Worm (Caenorhabditis elegans) whole organism, L4/young adult: ENCODE measurements around the gene twk-3.

Experiments
- dao-5 ChIP-seq: sonication (generic microtip); optimal IDR thresholded peaks from 2 replicates; lab custom pipeline; 2016; ENCODE audit warnings: missing genotype, missing genetic modification characterization, moderate library complexity, missing compliant biosample characterization
- him-1 ChIP-seq: sonication (generic microtip); optimal IDR thresholded peaks from 2 replicates; lab custom pipeline; 2016; ENCODE audit warnings: missing genotype, missing genetic modification reagents, missing genetic modification characterization, missing compliant biosample characterization

DNA sequence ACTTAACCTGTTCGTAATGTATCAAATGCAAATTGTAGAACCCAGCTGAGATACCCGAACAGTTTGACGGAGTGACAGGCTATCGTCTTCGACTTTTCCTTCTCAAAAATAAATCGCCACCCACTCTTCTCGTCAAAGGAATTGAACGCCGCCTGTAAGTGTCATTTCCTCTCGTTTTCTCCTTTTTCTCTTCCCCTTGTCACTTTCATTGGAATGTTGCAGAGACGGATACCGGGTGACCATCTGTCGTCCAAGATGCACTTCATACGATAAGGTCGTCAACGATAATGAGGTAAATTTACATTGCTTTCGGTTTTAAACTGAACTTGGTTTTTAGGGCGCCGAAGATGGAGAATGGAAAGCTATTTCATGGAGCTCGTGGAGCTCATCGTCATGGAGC lies 12.8 kb downstream of the twk-3 start:
- TF ChIP-seq dao-5 (tag; lab: Kevin White, UChicago): no peak
- TF ChIP-seq him-1 (tag; lab: Kevin White, UChicago): no peak
